Worm (Caenorhabditis elegans): Measurements from ENCODE around the gene lhfp-4.

ce11 chrIV:17265279-17265678, 10.1 kb upstream of the lhfp-4 start, which contains the start of gene str-187:
- TF ChIP-seq R02D3.7 (tag; optimal IDR thresholded peaks at IDR 0.05) (no peak), nhr-237 (tag; optimal IDR thresholded peaks at IDR 0.05) (no peak), alr-1 (tag; optimal IDR thresholded peaks at IDR 0.05) (no peak), ZK546.5 (tag; optimal IDR thresholded peaks at IDR 0.05) (no peak), gmeb-1 (tag; optimal IDR thresholded peaks at IDR 0.05) (no peak), fos-1 (tag; optimal IDR thresholded peaks at IDR 0.05) (no peak)
